Fruit fly (Drosophila melanogaster) whole organism, embryonic: Measurements from ENCODE around the gene RhoGAPp190.

Experiments used
- Antp ChIP-seq: fragments of 200-800 bp; sonication (Bioruptor generic); optimal IDR thresholded peaks from 3 replicates; lab custom pipeline; 2016; ENCODE audit warnings: missing biosample characterization, missing genetic modification characterization
- Atf-2 ChIP-seq: fragments of 200-800 bp; sonication (Bioruptor generic); optimal IDR thresholded peaks from 2 replicates; lab custom pipeline; 2016; ENCODE audit warnings: missing biosample characterization, missing genetic modification characterization
- Atf3 ChIP-seq: fragments of 200-800 bp; sonication (Bioruptor generic); optimal IDR thresholded peaks from 3 replicates; lab custom pipeline; 2016; ENCODE audit warnings: missing biosample characterization, missing genetic modification characterization
- CG10267 ChIP-seq: fragments of 200-800 bp; sonication (Bioruptor generic); optimal IDR thresholded peaks from 2 replicates; lab custom pipeline; 2018; ENCODE audit warnings: missing biosample characterization, mild to moderate bottlenecking, missing genetic modification characterization, moderate library complexity
- CG10462 ChIP-seq: fragments of 200-800 bp; sonication (Bioruptor generic); optimal IDR thresholded peaks from 2 replicates; lab custom pipeline; 2016; ENCODE audit warnings: missing biosample characterization, missing genetic modification characterization
- CG11398 ChIP-seq: fragments of 200-800 bp; sonication (Bioruptor generic); optimal IDR thresholded peaks from 2 replicates; lab custom pipeline; 2016; ENCODE audit warnings: missing biosample characterization, missing genetic modification characterization
- CG12299 ChIP-seq: fragments of 200-800 bp; sonication (Bioruptor generic); optimal IDR thresholded peaks from 2 replicates; lab custom pipeline; 2018; ENCODE audit warnings: missing biosample characterization, mild to moderate bottlenecking, missing genetic modification characterization
- CG12769 ChIP-seq: fragments of 200-800 bp; sonication (Bioruptor generic); optimal IDR thresholded peaks from 2 replicates; lab custom pipeline; 2019; ENCODE audit warnings: missing biosample characterization, mild to moderate bottlenecking, missing genetic modification characterization, moderate library complexity
- CG13424 ChIP-seq: fragments of 200-800 bp; sonication (Bioruptor generic); optimal IDR thresholded peaks from 2 replicates; lab custom pipeline; 2019; ENCODE audit warnings: missing biosample characterization, mild to moderate bottlenecking, missing genetic modification characterization, moderate library complexity
- CG14965 ChIP-seq: fragments of 200-800 bp; sonication (Bioruptor generic); optimal IDR thresholded peaks from 2 replicates; lab custom pipeline; 2016; ENCODE audit warnings: missing biosample characterization, missing genetic modification characterization, borderline replicate concordance
- CG15514 ChIP-seq: fragments of 200-800 bp; sonication (Bioruptor generic); optimal IDR thresholded peaks from 3 replicates; lab custom pipeline; 2017; ENCODE audit warnings: missing biosample characterization, missing genetic modification characterization, mild to moderate bottlenecking, moderate library complexity, missing genetic modification reagents
- CG1602 ChIP-seq: fragments of 200-800 bp; sonication (Bioruptor generic); optimal IDR thresholded peaks from 3 replicates; lab custom pipeline; 2016; ENCODE audit warnings: missing biosample characterization, missing genetic modification characterization
- CG16813 ChIP-seq: fragments of 200-800 bp; sonication (Bioruptor generic); IDR thresholded peaks from 3 replicates; pipeline ENCODE4 v1.3.6; 2022; ENCODE audit warnings: missing biosample characterization, missing genetic modification characterization; ENCODE audit not compliant: partially characterized antibody
- CG17912 ChIP-seq: fragments of 200-800 bp; sonication (Bioruptor generic); optimal IDR thresholded peaks from 2 replicates; lab custom pipeline; 2018; ENCODE audit warnings: missing biosample characterization, mild to moderate bottlenecking, missing genetic modification characterization
- CG18599 ChIP-seq: fragments of 200-800 bp; sonication (Bioruptor generic); optimal IDR thresholded peaks from 3 replicates; lab custom pipeline; 2017; ENCODE audit warnings: missing biosample characterization, missing genetic modification characterization, mild to moderate bottlenecking, moderate library complexity, missing genetic modification reagents
- CG30403 ChIP-seq: fragments of 200-800 bp; sonication (Bioruptor generic); optimal IDR thresholded peaks from 3 replicates; lab custom pipeline; 2016; ENCODE audit warnings: missing biosample characterization, missing genetic modification characterization
- CG4617 ChIP-seq: fragments of 200-800 bp; sonication (Bioruptor generic); optimal IDR thresholded peaks from 3 replicates; lab custom pipeline; 2016; ENCODE audit warnings: missing biosample characterization, missing genetic modification characterization, borderline replicate concordance
- CG4854 ChIP-seq: fragments of 200-800 bp; sonication (Bioruptor generic); optimal IDR thresholded peaks from 2 replicates; lab custom pipeline; 2016; ENCODE audit warnings: missing biosample characterization, missing genetic modification characterization, inconsistent platforms
- CG5180 ChIP-seq: fragments of 200-800 bp; sonication (Bioruptor generic); optimal IDR thresholded peaks from 3 replicates; lab custom pipeline; 2017; ENCODE audit warnings: missing biosample characterization, missing genetic modification characterization, mild to moderate bottlenecking, moderate library complexity, missing genetic modification reagents
- CG8924 ChIP-seq: fragments of 200-800 bp; optimal IDR thresholded peaks from 3 replicates; lab custom pipeline; 2019; ENCODE audit warnings: missing biosample characterization, mild to moderate bottlenecking, missing genetic modification characterization, moderate library complexity
- Dbx ChIP-seq: fragments of 200-800 bp; sonication (Bioruptor generic); IDR thresholded peaks from 3 replicates; pipeline ENCODE4 v1.3.6; 2022; ENCODE audit warnings: missing biosample characterization, missing genetic modification characterization
- Hr3 ChIP-seq: fragments of 200-800 bp; sonication (Bioruptor generic); optimal IDR thresholded peaks from 3 replicates; lab custom pipeline; 2016; ENCODE audit warnings: missing biosample characterization, missing genetic modification characterization
- Hr39 ChIP-seq: fragments of >200 bp; optimal IDR thresholded peaks from 2 replicates; lab custom pipeline; 2017
- Lpt ChIP-seq: fragments of >200 bp; optimal IDR thresholded peaks from 2 replicates; lab custom pipeline; 2018; ENCODE audit warnings: missing biosample characterization, missing genetic modification characterization
- Mrtf ChIP-seq: fragments of 200-800 bp; sonication (Bioruptor generic); IDR thresholded peaks from 3 replicates; pipeline ENCODE4 v1.3.6; 2022; ENCODE audit warnings: missing biosample characterization, missing genetic modification characterization
- Myb ChIP-seq: fragments of 200-800 bp; sonication (Bioruptor generic); optimal IDR thresholded peaks from 2 replicates; lab custom pipeline; 2016; ENCODE audit warnings: missing biosample characterization, missing genetic modification characterization
- NK7.1 ChIP-seq: fragments of 200-800 bp; sonication (Bioruptor generic); optimal IDR thresholded peaks from 3 replicates; lab custom pipeline; 2016; ENCODE audit warnings: missing biosample characterization, missing genetic modification characterization
- Six4 ChIP-seq: fragments of 200-800 bp; sonication (Bioruptor generic); optimal IDR thresholded peaks from 2 replicates; lab custom pipeline; 2016; ENCODE audit warnings: missing biosample characterization, missing genetic modification characterization
- Xbp1 ChIP-seq: fragments of 200-800 bp; sonication (Bioruptor generic); optimal IDR thresholded peaks from 3 replicates; lab custom pipeline; 2016; ENCODE audit warnings: missing biosample characterization, mild to moderate bottlenecking, missing genetic modification characterization
- abd-A ChIP-seq: fragments of 200-800 bp; sonication (Bioruptor generic); optimal IDR thresholded peaks from 3 replicates; lab custom pipeline; 2019; ENCODE audit warnings: missing biosample characterization, mild to moderate bottlenecking, missing genetic modification characterization, moderate library complexity
- amos ChIP-seq: fragments of 200-800 bp; sonication (Bioruptor generic); IDR thresholded peaks from 2 replicates; pipeline ENCODE4 v1.3.6; 2022; ENCODE audit warnings: missing biosample characterization, missing genetic modification characterization; ENCODE audit not compliant: partially characterized antibody
- ap ChIP-seq: fragments of 200-800 bp; sonication (Bioruptor generic); IDR thresholded peaks from 2 replicates; pipeline ENCODE4 v1.3.6; 2022; ENCODE audit warnings: missing biosample characterization, missing genetic modification characterization
- az2 ChIP-seq: fragments of 200-800 bp; sonication (Bioruptor generic); optimal IDR thresholded peaks from 3 replicates; lab custom pipeline; 2016; ENCODE audit warnings: missing biosample characterization, missing genetic modification characterization
- cato ChIP-seq: fragments of 200-800 bp; sonication (Bioruptor generic); optimal IDR thresholded peaks from 2 replicates; lab custom pipeline; 2016; ENCODE audit warnings: missing biosample characterization, missing genetic modification characterization, borderline replicate concordance
- caup ChIP-seq: fragments of 200-800 bp; sonication (Bioruptor generic); optimal IDR thresholded peaks from 3 replicates; lab custom pipeline; 2017; ENCODE audit warnings: missing biosample characterization, mild to moderate bottlenecking, missing genetic modification characterization, moderate library complexity; ENCODE audit not compliant: severe bottlenecking
- dan ChIP-seq: fragments of 200-800 bp; sonication (Bioruptor generic); IDR thresholded peaks from 2 replicates; pipeline ENCODE4 v1.3.6; 2022; ENCODE audit warnings: missing biosample characterization, missing genetic modification characterization
- dpn ChIP-seq, 2 experiments: fragments of 200-800 bp; sonication (Bioruptor generic); optimal IDR thresholded peaks; 3 replicates each; lab custom pipeline; 2016; ENCODE audit warnings: missing biosample characterization in 2 of 2, missing genetic modification characterization in 2 of 2
- fu2 ChIP-seq: fragments of 200-800 bp; sonication (Bioruptor generic); optimal IDR thresholded peaks from 2 replicates; lab custom pipeline; 2016; ENCODE audit warnings: missing biosample characterization, missing genetic modification characterization
- ham ChIP-seq: fragments of 200-800 bp; sonication (Bioruptor generic); IDR thresholded peaks from 2 replicates; pipeline ENCODE4 v1.3.6; 2022; ENCODE audit warnings: missing biosample characterization, missing genetic modification characterization
- hb ChIP-seq: fragments of 200-800 bp; sonication (Bioruptor generic); IDR thresholded peaks from 3 replicates; pipeline ENCODE4 v1.3.6; 2022; ENCODE audit warnings: missing biosample characterization, missing genetic modification characterization; ENCODE audit not compliant: partially characterized antibody
- nerfin-1 ChIP-seq: fragments of 200-800 bp; sonication (Bioruptor generic); optimal IDR thresholded peaks from 3 replicates; lab custom pipeline; 2019; ENCODE audit warnings: missing biosample characterization, mild to moderate bottlenecking, missing genetic modification characterization, moderate library complexity
- nom ChIP-seq: fragments of 200-800 bp; sonication (Bioruptor generic); optimal IDR thresholded peaks from 2 replicates; lab custom pipeline; 2017; ENCODE audit warnings: missing biosample characterization, missing genetic modification characterization, mild to moderate bottlenecking, moderate library complexity, missing genetic modification reagents
- ranshi ChIP-seq: fragments of 200-800 bp; sonication (Bioruptor generic); IDR thresholded peaks from 2 replicates; pipeline ENCODE4 v1.3.6; 2022; ENCODE audit warnings: missing biosample characterization, missing genetic modification characterization
- sc ChIP-seq, 3 experiments: fragments of >200 bp in 2 of 3; fragments of 200-800 bp in 1 of 3; sonication (Bioruptor generic) in 1 of 3; optimal IDR thresholded peaks; 2 replicates in 2 of 3; 3 replicates in 1 of 3; lab custom pipeline; 2017; ENCODE audit warnings: mild to moderate bottlenecking in 1 of 3, missing biosample characterization in 1 of 3, missing genetic modification characterization in 1 of 3, missing genetic modification reagents in 1 of 3
- tio ChIP-seq: fragments of 200-800 bp; sonication (Bioruptor generic); optimal IDR thresholded peaks from 2 replicates; lab custom pipeline; 2017; ENCODE audit warnings: missing biosample characterization, missing genetic modification characterization, inconsistent platforms
- toy ChIP-seq: fragments of 200-800 bp; sonication (Bioruptor generic); IDR thresholded peaks from 2 replicates; pipeline ENCODE4 v1.3.6; 2022; ENCODE audit warnings: missing biosample characterization, missing genetic modification characterization
- unc-4 ChIP-seq: fragments of 200-800 bp; sonication (Bioruptor generic); IDR thresholded peaks from 2 replicates; pipeline ENCODE4 v1.3.6; 2022; ENCODE audit warnings: missing biosample characterization, missing genetic modification characterization; ENCODE audit not compliant: partially characterized antibody
- zen ChIP-seq: fragments of 200-800 bp; sonication (Bioruptor generic); optimal IDR thresholded peaks from 3 replicates; lab custom pipeline; 2018; ENCODE audit warnings: missing biosample characterization, mild to moderate bottlenecking, missing genetic modification characterization, moderate library complexity

The RhoGAPp190 gene

dm6 chrX:17631996-17632612 is 20.3 kb downstream of the RhoGAPp190 start, which contains the start of the genes corolla and ND-24 (continued):
- peak; percentile 59 for TF ChIP-seq CG8924 (tag; lab: Kevin White, UChicago)
- no peak for TF ChIP-seq Lpt (GFP tag; lab: Kevin White, UChicago)
- peak; percentile 87 for TF ChIP-seq Hr3 (GFP tag; lab: Kevin White, UChicago)
- TF ChIP-seq CG4617, result peak; percentile 76
- peak; percentile 69 for TF ChIP-seq CG12299 (tag; lab: Kevin White, UChicago)
- peak; percentile 81 for TF ChIP-seq CG4854 (GFP tag; lab: Kevin White, UChicago)
- TF ChIP-seq ap, result peak; percentile 78
- peak; percentile 46; the same call in 1 of the 2 replicates for TF ChIP-seq dan (GFP tag; lab: Robert Waterston, UW)
- no peak for TF ChIP-seq Hr39 (lab: Kevin White, UChicago)
- TF ChIP-seq NK7.1, result peak; percentile 59
- TF ChIP-seq CG18599, result peak; percentile 81
- peak; percentile 71 for TF ChIP-seq Atf-2
- TF ChIP-seq toy (GFP tag; lab: Robert Waterston, UW), result peak; percentile 66; the same call in 1 of the 2 replicates
- TF ChIP-seq nom, result peak; percentile 31
- TF ChIP-seq abd-A, result no peak
- peak; percentile 85 for TF ChIP-seq amos (GFP tag; lab: Robert Waterston, UW)
- no peak for TF ChIP-seq CG5180
- TF ChIP-seq CG14965, result no peak
- TF ChIP-seq Myb (GFP tag; lab: Kevin White, UChicago), result peak; percentile 65
- no peak for TF ChIP-seq ham (GFP tag; lab: Robert Waterston, UW)
- TF ChIP-seq Dbx, result peak; percentile 93
- peak; percentile 85 for TF ChIP-seq az2 (GFP tag; lab: Kevin White, UChicago)
- no peak for TF ChIP-seq CG17912
- TF ChIP-seq CG16813 (GFP tag; lab: Robert Waterston, UW), result peak; percentile 89
- peak; percentile 92 for TF ChIP-seq unc-4
- TF ChIP-seq CG10462 (GFP tag; lab: Kevin White, UChicago), result peak; percentile 66
- TF ChIP-seq sc (optimal IDR thresholded peaks at IDR 0.05; lab: Kevin White, UChicago), result no peak
- peak; percentile 58 for TF ChIP-seq sc (GFP tag; optimal IDR thresholded peaks at IDR 0.05; lab: Kevin White, UChicago)
- peak; percentile 84 for TF ChIP-seq CG15514
- peak; percentile 83 for TF ChIP-seq ranshi
- peak; percentile 71 for TF ChIP-seq Mrtf (GFP tag; lab: Robert Waterston, UW)
- TF ChIP-seq hb (GFP tag; lab: Robert Waterston, UW), result peak; percentile 84
- TF ChIP-seq tio (GFP tag; lab: Kevin White, UChicago), result no peak
- TF ChIP-seq CG12769 (tag; lab: Kevin White, UChicago), result peak; percentile 67
- peak; percentile 90 for TF ChIP-seq Xbp1 (GFP tag; lab: Kevin White, UChicago)
- peak; percentile 48 for TF ChIP-seq nerfin-1
- TF ChIP-seq CG1602, result peak; percentile 83
- peak; percentile 31 for TF ChIP-seq CG11398 (GFP tag; lab: Kevin White, UChicago)
- TF ChIP-seq cato (GFP tag; lab: Kevin White, UChicago), result peak; percentile 71
- peak; percentile 87 to 89 for TF ChIP-seq dpn (GFP tag; optimal IDR thresholded peaks at IDR 0.05; lab: Kevin White, UChicago)
- TF ChIP-seq CG10267, result peak; percentile 98
- peak; percentile 74 for TF ChIP-seq zen (tag; lab: Kevin White, UChicago)
- peak; percentile 93 for TF ChIP-seq CG30403 (GFP tag; lab: Kevin White, UChicago)
- TF ChIP-seq caup (GFP tag; lab: Kevin White, UChicago), result peak; percentile 78
- peak; percentile 78 for TF ChIP-seq CG13424 (tag; lab: Kevin White, UChicago)
- peak; percentile 78 for TF ChIP-seq Antp (GFP tag; lab: Kevin White, UChicago)
- TF ChIP-seq fu2 (GFP tag; lab: Kevin White, UChicago), result peak; percentile 71
- peak; percentile 72 for TF ChIP-seq Atf3 (GFP tag; lab: Kevin White, UChicago)
- peak; percentile 74 for TF ChIP-seq Six4 (GFP tag; lab: Kevin White, UChicago)
